Fruit fly (Drosophila melanogaster) whole organism, embryonic: ENCODE results near the gene CG12096.

Experiments used
- Atf-2 ChIP-seq: fragments of 200-800 bp; sonication (Bioruptor generic); optimal IDR thresholded peaks from 2 replicates; lab custom pipeline; 2016; ENCODE audit warnings: missing biosample characterization, missing genetic modification characterization
- CG13775 ChIP-seq: fragments of 200-800 bp; sonication (Bioruptor generic); optimal IDR thresholded peaks from 3 replicates; lab custom pipeline; 2017; ENCODE audit warnings: missing biosample characterization, mild to moderate bottlenecking, missing genetic modification characterization
- CG13894 ChIP-seq: fragments of 200-800 bp; sonication (Bioruptor generic); optimal IDR thresholded peaks from 3 replicates; lab custom pipeline; 2018; ENCODE audit warnings: missing biosample characterization, mild to moderate bottlenecking, missing genetic modification characterization, moderate library complexity
- CG15479 ChIP-seq: fragments of 200-800 bp; sonication (Bioruptor generic); optimal IDR thresholded peaks from 3 replicates; lab custom pipeline; 2019; ENCODE audit warnings: missing biosample characterization, mild to moderate bottlenecking, missing genetic modification characterization, moderate library complexity
- CG6854 ChIP-seq: fragments of 200-800 bp; sonication (Bioruptor generic); optimal IDR thresholded peaks from 3 replicates; lab custom pipeline; 2017; ENCODE audit warnings: missing biosample characterization, mild to moderate bottlenecking, missing genetic modification characterization
- E2f1 ChIP-seq: fragments of 200-800 bp; sonication (Bioruptor generic); IDR thresholded peaks from 2 replicates; pipeline ENCODE4 v1.3.6; 2022; ENCODE audit warnings: missing biosample characterization, missing genetic modification characterization
- HLH54F ChIP-seq: fragments of 200-800 bp; sonication (Bioruptor generic); optimal IDR thresholded peaks from 3 replicates; lab custom pipeline; 2016; ENCODE audit warnings: missing biosample characterization, missing genetic modification characterization
- Pdp1 ChIP-seq, 2 experiments: fragments of 200-800 bp; sonication (Bioruptor generic); optimal IDR thresholded peaks; 3 replicates each; lab custom pipeline; 2016; ENCODE audit warnings: missing biosample characterization in 2 of 2, missing genetic modification characterization in 2 of 2, mild to moderate bottlenecking in 1 of 2, moderate library complexity in 1 of 2
- dysf ChIP-seq: fragments of 200-800 bp; sonication (Bioruptor generic); IDR thresholded peaks from 3 replicates; pipeline ENCODE4 v1.3.6; 2022; ENCODE audit warnings: missing biosample characterization, missing genetic modification characterization
- jigr1 ChIP-seq: fragments of 200-800 bp; sonication (Bioruptor generic); IDR thresholded peaks from 3 replicates; pipeline ENCODE4 v1.3.6; 2022; ENCODE audit warnings: missing biosample characterization, missing genetic modification characterization
- usp ChIP-seq: fragments of >200 bp; optimal IDR thresholded peaks from 2 replicates; lab custom pipeline; 2017; ENCODE audit warnings: missing biosample characterization, missing genetic modification characterization

DNA sequence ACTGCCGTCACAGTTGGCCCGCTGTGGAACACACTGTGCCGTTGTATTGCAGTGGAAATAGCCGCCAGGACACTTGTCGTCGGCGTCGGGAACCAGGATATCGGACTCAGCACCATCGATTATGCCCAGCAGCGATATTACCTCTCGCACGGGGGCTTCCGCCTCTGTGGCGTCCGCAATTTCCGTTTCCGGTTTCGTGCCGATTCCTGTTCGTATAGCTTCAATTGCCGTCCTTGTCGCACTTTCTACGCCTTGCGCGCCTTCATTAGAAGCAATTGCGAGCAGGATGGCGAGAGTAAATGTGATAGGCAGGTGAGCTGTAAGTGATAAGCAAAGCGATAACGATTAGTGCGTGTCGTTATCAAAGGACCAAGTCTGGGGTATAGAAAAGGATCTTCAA is 13.5 kb downstream of the CG12096 start:
- no peak for TF ChIP-seq jigr1
- TF ChIP-seq dysf (GFP tag; lab: Robert Waterston, UW) = no peak
- no peak for TF ChIP-seq Atf-2 (GFP tag; lab: Kevin White, UChicago)
- TF ChIP-seq E2f1 (GFP tag; lab: Robert Waterston, UW) = no peak
- no peak for TF ChIP-seq usp (GFP tag; lab: Kevin White, UChicago)
- TF ChIP-seq HLH54F (GFP tag; lab: Kevin White, UChicago) = no peak
- TF ChIP-seq CG13894 = no peak
- TF ChIP-seq Pdp1 (GFP tag; optimal IDR thresholded peaks at IDR 0.05; lab: Kevin White, UChicago) = no peak
- TF ChIP-seq CG6854 = no peak
- TF ChIP-seq CG13775 (GFP tag; lab: Kevin White, UChicago) = no peak
- TF ChIP-seq CG15479 = peak; percentile 70
